Worm (Caenorhabditis elegans) whole organism, L4/young adult: Measurements from ENCODE around the gene T25D1.3.
A peak's percentile ranks its signal among the peaks of the same experiment; 100 is the strongest.

ENCODE experiments used
- W03F9.2 ChIP-seq: fragments of 150-350 bp; optimal IDR thresholded peaks from 2 replicates; lab custom pipeline; 2014; ENCODE audit warnings: missing biosample characterization, missing genetic modification characterization
- dao-5 ChIP-seq: sonication (generic microtip); optimal IDR thresholded peaks from 2 replicates; lab custom pipeline; 2016; ENCODE audit warnings: missing genotype, missing genetic modification characterization, moderate library complexity, missing compliant biosample characterization
- him-1 ChIP-seq: sonication (generic microtip); optimal IDR thresholded peaks from 2 replicates; lab custom pipeline; 2016; ENCODE audit warnings: missing genotype, missing genetic modification reagents, missing genetic modification characterization, missing compliant biosample characterization

T25D1.3 gene

ce11 chrX:16505348-16505747 lies at the start of gene T25D1.3:
T25D1.3 (plus strand) TSS chrX:16505648.
- TF ChIP-seq him-1 (tag; lab: Kevin White, UChicago) (no peak), W03F9.2 (tag; lab: Kevin White, UChicago) (no peak), dao-5 (tag; lab: Kevin White, UChicago) (no peak)

- TF ChIP-seq dao-5 (tag; lab: Kevin White, UChicago) (no peak), him-1 (tag; lab: Kevin White, UChicago) (no peak), W03F9.2 (tag; lab: Kevin White, UChicago) (no peak)
Observed at ce11 chrX:16456659-16457058, 48.8 kb upstream of the T25D1.3 start, which contains the start of gene nas-39. nas-39 (plus strand) TSS chrX:16456927.

DNA sequence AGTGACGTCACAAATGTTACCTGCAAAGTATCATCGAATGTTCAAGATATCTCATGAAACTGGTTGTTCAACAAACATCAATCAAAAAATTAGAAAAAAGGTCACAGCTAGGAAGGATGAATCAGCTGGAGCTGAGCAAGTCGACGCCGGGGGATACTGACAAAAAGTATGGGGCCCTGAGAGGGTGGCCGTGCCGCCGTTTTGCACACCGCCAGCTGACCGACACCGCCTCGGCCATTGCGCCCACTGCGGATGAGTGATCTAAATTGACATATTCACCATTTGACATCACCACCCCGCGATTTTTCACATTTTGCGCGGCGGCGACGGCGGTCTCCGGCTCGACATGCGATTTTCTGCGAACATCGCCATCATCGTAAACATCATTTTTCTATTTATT lies 48.3 kb upstream of the T25D1.3 start:
- TF ChIP-seq him-1 (tag; lab: Kevin White, UChicago) = no peak
- no peak for TF ChIP-seq dao-5 (tag; lab: Kevin White, UChicago)
- no peak for TF ChIP-seq W03F9.2 (tag; lab: Kevin White, UChicago)

DNA sequence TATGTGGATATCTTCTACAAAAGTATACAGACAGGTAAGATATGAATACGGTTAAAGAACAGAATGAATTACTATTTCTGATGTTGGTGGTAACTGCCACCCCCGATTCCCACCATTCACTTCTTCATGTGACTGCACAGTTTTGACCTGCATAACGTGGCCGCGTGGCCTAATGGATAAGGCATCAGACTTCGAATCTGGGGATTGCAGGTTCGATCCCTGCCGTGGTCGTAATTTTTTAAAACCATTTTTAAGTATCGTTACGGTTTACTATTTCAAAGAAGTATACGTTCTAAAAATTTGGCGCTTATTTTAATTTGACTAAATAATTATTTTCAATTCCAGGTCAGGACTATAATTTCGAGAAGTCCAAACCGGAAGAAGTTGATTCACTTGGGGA lies 44.1 kb upstream of the T25D1.3 start:
- no peak for TF ChIP-seq dao-5 (tag; lab: Kevin White, UChicago)
- TF ChIP-seq him-1 (tag; lab: Kevin White, UChicago) = no peak
- no peak for TF ChIP-seq W03F9.2 (tag; lab: Kevin White, UChicago)

ce11 chrX:16466157-16466556 lies 39.3 kb upstream of the T25D1.3 start:
- TF ChIP-seq dao-5 (tag; lab: Kevin White, UChicago) = no peak

DNA sequence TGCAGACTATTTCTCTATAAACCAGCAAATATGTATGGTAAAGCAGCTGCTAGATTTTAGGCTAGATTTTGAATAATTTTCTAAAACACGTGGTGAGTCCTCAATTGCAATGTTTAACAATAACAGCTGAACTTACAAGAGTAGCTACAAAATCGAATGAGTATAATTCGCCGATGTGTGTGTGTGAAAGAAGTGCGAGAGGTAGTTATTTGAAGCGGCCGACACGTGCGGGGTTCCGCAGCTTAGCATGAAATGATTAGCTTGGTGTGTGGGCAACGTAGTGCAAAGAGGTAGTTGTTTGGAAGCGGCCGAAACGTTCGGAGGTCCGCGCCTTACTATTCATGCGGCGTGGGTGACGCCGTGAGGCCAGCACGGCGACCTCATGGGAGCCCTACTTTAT lies 36.6 kb upstream of the T25D1.3 start:
- TF ChIP-seq W03F9.2 (tag; lab: Kevin White, UChicago) = no peak
- TF ChIP-seq dao-5 (tag; lab: Kevin White, UChicago) = no peak
- TF ChIP-seq him-1 (tag; lab: Kevin White, UChicago) = no peak

- TF ChIP-seq W03F9.2 (tag; lab: Kevin White, UChicago) (no peak), dao-5 (tag; lab: Kevin White, UChicago) (no peak), him-1 (tag; lab: Kevin White, UChicago) (no peak)
Observed at ce11 chrX:16470758-16471157, 34.7 kb upstream of the T25D1.3 start, which contains the start of gene F38E9.1. F38E9.1 (plus strand) TSS chrX:16471058.

DNA sequence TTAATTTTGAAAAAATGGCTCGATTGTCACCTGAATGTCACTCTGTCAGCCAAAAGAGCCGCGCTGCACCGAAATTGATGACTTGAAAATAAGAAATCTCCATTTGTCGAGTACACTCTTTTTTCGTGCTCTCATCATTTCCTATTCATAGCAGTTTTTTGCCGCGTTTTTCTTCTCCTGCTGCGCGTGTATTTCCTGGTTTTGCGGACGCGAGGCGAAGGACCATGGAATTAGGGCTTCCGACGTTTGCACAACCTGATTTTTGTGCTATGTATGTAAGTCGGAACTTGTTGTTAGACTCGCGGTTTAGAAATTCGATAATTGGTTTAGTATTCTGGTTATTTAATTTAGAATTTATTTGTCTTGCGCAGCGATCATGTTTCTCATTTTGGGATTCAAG lies 25.2 kb upstream of the T25D1.3 start:
- TF ChIP-seq W03F9.2 (tag; lab: Kevin White, UChicago) (no peak), dao-5 (tag; lab: Kevin White, UChicago) (no peak), him-1 (tag; lab: Kevin White, UChicago) (no peak)

ce11 chrX:16481026-16481425 lies 24.4 kb upstream of the T25D1.3 start:
- TF ChIP-seq W03F9.2 (tag; lab: Kevin White, UChicago) (no peak), dao-5 (tag; lab: Kevin White, UChicago) (no peak), him-1 (tag; lab: Kevin White, UChicago) (no peak)

ce11 chrX:16482944-16483343 lies 22.5 kb upstream of the T25D1.3 start:
- no peak for TF ChIP-seq dao-5 (tag; lab: Kevin White, UChicago)
- TF ChIP-seq W03F9.2 (tag; lab: Kevin White, UChicago) = no peak

ce11 chrX:16484043-16484442 lies 21.4 kb upstream of the T25D1.3 start:
- no peak for TF ChIP-seq dao-5 (tag; lab: Kevin White, UChicago)

DNA sequence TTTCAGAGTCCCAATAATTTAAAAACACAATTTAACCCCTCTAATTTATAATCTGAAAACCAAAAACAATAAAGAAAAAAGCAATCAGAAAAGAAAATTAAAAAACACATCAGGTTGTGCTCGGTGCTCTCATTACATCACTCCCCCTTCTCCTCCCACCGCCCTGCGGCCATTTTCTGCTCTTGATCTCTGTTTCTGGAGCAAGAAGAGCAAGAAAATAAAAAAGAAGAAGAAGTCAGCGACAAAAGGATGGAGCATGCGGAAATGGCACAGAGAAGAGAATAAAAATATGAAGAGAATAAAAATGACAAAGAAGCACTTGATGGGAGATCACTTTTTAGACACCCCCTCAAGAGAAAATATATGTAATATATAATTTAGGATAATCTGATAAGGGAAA lies 20.8 kb upstream of the T25D1.3 start:
- TF ChIP-seq W03F9.2 (tag; lab: Kevin White, UChicago) (peak; percentile 4), him-1 (tag; lab: Kevin White, UChicago) (no peak)

- TF ChIP-seq W03F9.2 (tag; lab: Kevin White, UChicago) = no peak
- no peak for TF ChIP-seq him-1 (tag; lab: Kevin White, UChicago)
- no peak for TF ChIP-seq dao-5 (tag; lab: Kevin White, UChicago)
Observed at ce11 chrX:16485322-16485721, 20.1 kb upstream of the T25D1.3 start.

ce11 chrX:16487068-16487658 lies 18.3 kb upstream of the T25D1.3 start, which contains the start of gene cah-3:
cah-3 (plus strand) TSS chrX:16487481.
- no peak for TF ChIP-seq W03F9.2 (tag; lab: Kevin White, UChicago)
- TF ChIP-seq him-1 (tag; lab: Kevin White, UChicago) = no peak
- no peak for TF ChIP-seq dao-5 (tag; lab: Kevin White, UChicago)

DNA sequence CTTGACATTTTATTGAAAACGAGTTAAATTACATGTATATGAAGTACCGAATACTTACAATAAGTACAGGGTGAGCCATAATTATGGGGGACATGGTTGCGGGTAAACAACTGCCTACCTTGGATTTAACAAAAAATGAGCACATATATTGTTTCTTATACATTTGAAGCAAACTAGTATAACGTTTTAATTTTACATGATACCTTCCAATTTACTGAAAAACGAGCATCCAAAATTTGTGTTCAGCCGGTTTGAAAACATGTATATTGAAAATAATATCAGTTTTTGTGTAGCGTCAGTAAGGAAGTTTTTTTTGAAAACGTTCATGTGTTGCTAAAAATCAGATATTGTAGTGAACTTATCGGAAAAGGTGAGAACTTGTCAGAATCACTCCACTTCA lies 14.7 kb upstream of the T25D1.3 start:
- TF ChIP-seq dao-5 (tag; lab: Kevin White, UChicago) (no peak), him-1 (tag; lab: Kevin White, UChicago) (no peak), W03F9.2 (tag; lab: Kevin White, UChicago) (no peak)
